Worm (Caenorhabditis elegans): ENCODE data around the gene grdn-1.

grdn-1 gene

DNA sequence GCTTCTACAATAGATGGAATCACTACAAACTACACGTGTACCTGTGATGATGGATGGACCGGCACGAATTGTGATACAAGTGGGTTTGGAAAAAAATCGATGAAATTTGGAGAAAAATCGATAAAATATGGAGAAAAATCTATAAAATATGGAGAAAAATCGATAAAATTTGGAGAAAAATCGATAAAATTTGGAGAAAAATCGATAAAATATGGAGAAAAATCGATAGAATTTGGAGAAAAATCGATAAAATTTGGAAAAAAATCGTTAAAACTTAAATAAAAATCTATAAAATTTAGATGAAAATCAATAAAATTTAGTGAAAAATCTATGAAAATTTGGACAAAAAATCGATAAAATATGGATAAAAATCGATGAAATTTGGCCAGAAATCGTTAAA lies 51.7 kb downstream of the grdn-1 start:
- TF ChIP-seq unc-39 (tag; optimal IDR thresholded peaks at IDR 0.05) (no peak), sptf-1 (tag; optimal IDR thresholded peaks at IDR 0.05) (no peak), ces-1 (GFP tag; optimal IDR thresholded peaks at IDR 0.05) (no peak), sem-2 (GFP tag; optimal IDR thresholded peaks at IDR 0.05) (no peak), nhr-76 (tag; optimal IDR thresholded peaks at IDR 0.05) (no peak), unc-120 (tag; optimal IDR thresholded peaks at IDR 0.05; ENCODE audit: poor library complexity, severe bottlenecking) (no peak), nhr-237 (tag; optimal IDR thresholded peaks at IDR 0.05) (no peak), hlh-1 (tag; optimal IDR thresholded peaks at IDR 0.05) (no peak), blmp-1 (tag; optimal IDR thresholded peaks at IDR 0.05) (no peak)

DNA sequence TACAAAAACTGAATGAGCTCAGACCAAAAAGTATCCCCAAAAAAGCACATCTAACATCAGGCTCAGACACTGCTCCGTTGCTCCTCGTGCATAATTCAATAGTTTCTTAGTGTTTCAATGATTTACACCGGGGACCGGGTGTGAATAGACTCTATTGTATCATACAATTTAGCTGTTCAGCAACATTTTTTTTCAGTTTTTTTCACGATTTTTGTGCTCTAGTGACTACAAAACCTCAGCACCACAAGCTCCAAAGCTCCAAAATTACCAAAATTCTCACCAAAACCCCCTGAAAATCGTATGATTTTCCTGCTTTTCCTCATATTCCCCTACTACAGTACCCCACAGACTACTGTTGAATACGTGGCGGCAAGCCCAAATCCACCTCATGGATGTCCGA lies 57.5 kb downstream of the grdn-1 start, which contains the start of gene egas-2:
TSS of gene egas-2 (plus strand) at position 301 of the 400 bp plus-strand sequence.
- no peak for TF ChIP-seq unc-62 (GFP tag; optimal IDR thresholded peaks at IDR 0.05)
- TF ChIP-seq lsy-2 (tag; optimal IDR thresholded peaks at IDR 0.05), result no peak
- no peak for TF ChIP-seq blmp-1 (tag; optimal IDR thresholded peaks at IDR 0.05)
- TF ChIP-seq zip-8 (tag; optimal IDR thresholded peaks at IDR 0.05), result no peak
- TF ChIP-seq nhr-237 (tag; optimal IDR thresholded peaks at IDR 0.05), result no peak
- no peak for TF ChIP-seq ceh-39 (tag; optimal IDR thresholded peaks at IDR 0.05)
- TF ChIP-seq ham-2 (GFP tag; optimal IDR thresholded peaks at IDR 0.05), result no peak
- no peak for TF ChIP-seq bed-3 (GFP tag; optimal IDR thresholded peaks at IDR 0.05)
- no peak for TF ChIP-seq nhr-2 (tag; optimal IDR thresholded peaks at IDR 0.05)

DNA sequence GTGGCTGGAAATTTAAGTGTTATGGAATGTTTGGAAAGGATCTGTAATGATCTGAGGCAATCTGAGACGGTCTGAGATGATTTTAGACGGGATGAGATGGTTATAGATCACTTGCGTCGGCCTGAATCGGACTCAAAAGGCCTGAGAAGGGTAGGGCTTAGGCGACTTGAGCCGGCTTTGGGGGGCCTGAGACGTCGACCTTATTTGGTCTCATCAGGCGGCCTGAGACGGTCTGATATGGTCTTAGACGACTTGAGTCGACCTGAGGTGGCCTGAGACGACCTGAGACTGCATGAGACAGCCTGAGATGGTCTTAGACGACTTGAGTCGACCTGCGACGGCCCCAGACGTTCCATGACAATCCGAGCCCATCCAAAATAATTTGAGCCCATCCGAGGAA lies 63.8 kb downstream of the grdn-1 start:
- TF ChIP-seq lsy-2 (tag; optimal IDR thresholded peaks at IDR 0.05) (no peak), flh-1 (GFP tag; optimal IDR thresholded peaks at IDR 0.05) (no peak), bed-3 (GFP tag; optimal IDR thresholded peaks at IDR 0.05) (no peak), tbx-8 (GFP tag; optimal IDR thresholded peaks at IDR 0.05) (no peak), M03D4.4 (tag; optimal IDR thresholded peaks at IDR 0.05) (no peak), nhr-237 (tag; optimal IDR thresholded peaks at IDR 0.05) (no peak)

ce11 chrV:18657391-18657790 lies 64.8 kb downstream of the grdn-1 start:
- TF ChIP-seq ceh-83 (GFP tag; optimal IDR thresholded peaks at IDR 0.05), result no peak
- TF ChIP-seq elt-3 (tag; optimal IDR thresholded peaks at IDR 0.05), result no peak
- no peak for TF ChIP-seq hlh-1 (tag; optimal IDR thresholded peaks at IDR 0.05)
- no peak for TF ChIP-seq ces-1 (GFP tag; optimal IDR thresholded peaks at IDR 0.05)
- TF ChIP-seq M03D4.4 (tag; optimal IDR thresholded peaks at IDR 0.05), result no peak
- TF ChIP-seq mls-2 (tag; optimal IDR thresholded peaks at IDR 0.05), result no peak
- no peak for TF ChIP-seq unc-39 (tag; optimal IDR thresholded peaks at IDR 0.05)
- TF ChIP-seq unc-120 (tag; optimal IDR thresholded peaks at IDR 0.05; ENCODE audit: poor library complexity, severe bottlenecking), result no peak
- no peak for TF ChIP-seq elt-1 (tag; optimal IDR thresholded peaks at IDR 0.05; ENCODE audit: borderline replicate concordance, insufficient read depth)
- TF ChIP-seq nhr-12 (tag; optimal IDR thresholded peaks at IDR 0.05), result no peak
- no peak for TF ChIP-seq ceh-39 (tag; optimal IDR thresholded peaks at IDR 0.05)

DNA sequence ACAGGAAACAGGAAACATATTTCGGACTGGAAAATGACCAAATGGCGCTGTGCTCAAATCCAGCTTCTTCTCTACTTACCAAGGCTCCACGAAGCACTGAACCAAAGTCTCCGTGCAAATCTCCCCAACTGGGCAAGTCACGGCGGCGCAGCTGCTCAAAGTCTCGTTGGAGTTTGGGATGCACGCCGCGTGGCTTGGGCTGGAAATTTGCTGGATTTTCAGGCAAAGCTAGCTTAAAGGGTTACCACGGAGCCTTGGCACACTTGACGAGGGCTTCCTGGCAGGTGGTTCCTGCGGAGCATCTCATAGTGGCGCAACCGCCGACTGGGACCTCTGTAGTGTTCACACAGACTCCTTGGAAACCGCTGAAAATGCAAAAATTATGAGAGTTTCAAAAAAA lies 66.4 kb downstream of the grdn-1 start:
- TF ChIP-seq drap-1 (GFP tag; optimal IDR thresholded peaks at IDR 0.05), result no peak
- no peak for TF ChIP-seq blmp-1 (tag; optimal IDR thresholded peaks at IDR 0.05)
- TF ChIP-seq flh-1 (GFP tag; optimal IDR thresholded peaks at IDR 0.05), result no peak
- no peak for TF ChIP-seq ceh-39 (tag; optimal IDR thresholded peaks at IDR 0.05)
- TF ChIP-seq ces-1 (GFP tag; optimal IDR thresholded peaks at IDR 0.05), result no peak
- TF ChIP-seq nhr-237 (tag; optimal IDR thresholded peaks at IDR 0.05), result no peak
- TF ChIP-seq nhr-76 (tag; optimal IDR thresholded peaks at IDR 0.05), result no peak
- TF ChIP-seq mep-1 (tag; optimal IDR thresholded peaks at IDR 0.05), result no peak
- no peak for TF ChIP-seq pha-4 (tag; optimal IDR thresholded peaks at IDR 0.05)
- no peak for TF ChIP-seq elt-1 (tag; optimal IDR thresholded peaks at IDR 0.05; ENCODE audit: borderline replicate concordance, insufficient read depth)
- no peak for TF ChIP-seq lsy-2 (tag; optimal IDR thresholded peaks at IDR 0.05)
- no peak for TF ChIP-seq lin-13 (tag; optimal IDR thresholded peaks at IDR 0.05)
- no peak for TF ChIP-seq tbx-8 (GFP tag; optimal IDR thresholded peaks at IDR 0.05)
- TF ChIP-seq hlh-1 (tag; optimal IDR thresholded peaks at IDR 0.05), result no peak
- no peak for TF ChIP-seq unc-120 (tag; optimal IDR thresholded peaks at IDR 0.05; ENCODE audit: poor library complexity, severe bottlenecking)
- TF ChIP-seq nhr-2 (tag; optimal IDR thresholded peaks at IDR 0.05), result no peak
- TF ChIP-seq mab-5 (tag; optimal IDR thresholded peaks at IDR 0.05), result no peak
- TF ChIP-seq zip-8 (tag; optimal IDR thresholded peaks at IDR 0.05), result no peak
- TF ChIP-seq lin-32 (GFP tag; optimal IDR thresholded peaks at IDR 0.05), result no peak
